Worm (Caenorhabditis elegans): ENCODE results near the gene T05E12.6.

The T05E12.6 gene

ce11 chrV:17061585-17061984 is 27.7 kb downstream of the T05E12.6 start, which contains the start of gene F28B1.9:
Gene F28B1.9 (plus strand): TSS chrV:17061885.
- TF ChIP-seq unc-62 (GFP tag; optimal IDR thresholded peaks at IDR 0.05) = no peak

- no peak for TF ChIP-seq unc-62 (GFP tag; optimal IDR thresholded peaks at IDR 0.05)
Observed at ce11 chrV:17059987-17060386, 29.3 kb downstream of the T05E12.6 start, which contains the start of gene sri-66. Gene sri-66 (plus strand): TSS chrV:17060287.

DNA sequence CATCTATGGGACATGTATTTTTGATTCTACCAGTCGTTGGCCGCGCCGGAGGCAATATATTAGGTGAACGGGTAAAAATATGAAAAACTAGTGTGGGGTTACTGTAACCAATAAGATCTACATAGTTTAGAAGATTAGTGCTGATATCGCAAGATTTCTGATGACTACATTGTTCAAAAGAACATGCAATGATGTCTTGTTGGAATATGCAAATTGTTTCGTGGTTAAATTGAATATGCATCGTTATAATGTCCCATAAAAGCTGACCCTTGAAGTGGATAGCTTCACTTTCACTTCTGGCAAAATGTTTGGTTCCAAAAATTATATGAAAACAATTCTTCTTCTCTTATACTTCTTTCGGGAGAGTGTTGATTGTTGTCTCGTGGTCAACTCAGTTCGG is 44.7 kb downstream of the T05E12.6 start, which contains the start of gene F28B1.2:
F28B1.2 (plus strand) TSS at position 301 of the 400 bp plus-strand sequence.
- TF ChIP-seq unc-62 (GFP tag; optimal IDR thresholded peaks at IDR 0.05) = no peak

DNA sequence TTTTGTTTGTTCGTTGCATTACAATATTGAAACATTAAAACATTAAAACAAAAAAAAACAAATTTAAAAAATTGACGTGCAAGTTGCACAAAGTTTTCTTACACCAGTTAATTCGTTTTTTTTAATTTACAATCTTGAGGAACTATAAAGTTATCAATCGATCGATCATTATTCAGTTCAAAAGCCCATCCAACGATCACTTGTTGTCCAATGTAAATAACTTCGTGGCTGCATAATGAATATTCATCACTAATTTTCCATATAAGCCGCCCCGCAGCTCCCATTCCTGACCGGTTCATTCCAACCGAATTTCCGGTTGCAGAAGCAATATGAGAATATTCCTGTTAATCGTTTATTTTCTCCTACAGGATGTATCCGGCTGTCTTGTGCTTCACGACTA is 47.0 kb downstream of the T05E12.6 start, which contains the start of gene hpo-33:
hpo-33 (plus strand) TSS at position 301 of the 400 bp plus-strand sequence.
- TF ChIP-seq unc-62 (GFP tag; optimal IDR thresholded peaks at IDR 0.05) = no peak

DNA sequence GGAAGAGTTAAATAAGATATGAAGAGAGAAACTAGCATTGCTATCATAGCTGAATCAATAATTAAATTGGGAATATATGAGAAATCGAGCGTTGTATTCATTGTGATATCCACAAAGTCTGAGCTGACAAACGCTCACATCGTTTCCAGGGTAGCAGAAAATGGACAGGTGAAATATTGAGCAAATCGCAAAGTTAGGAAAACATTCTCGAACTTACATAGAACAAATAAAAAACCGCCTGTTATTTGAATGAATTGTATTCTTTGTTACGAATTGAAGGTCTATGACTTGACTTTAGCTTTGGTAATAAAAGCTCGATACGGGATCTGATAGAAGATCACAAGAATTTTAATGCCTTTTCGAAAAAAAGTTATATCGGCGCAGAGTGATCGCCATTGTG is 53.4 kb downstream of the T05E12.6 start, which contains the start of gene srz-94:
srz-94 (minus strand) TSS at position 101 of the 400 bp plus-strand sequence.
- no peak for TF ChIP-seq unc-62 (GFP tag; optimal IDR thresholded peaks at IDR 0.05)
